Worm (Caenorhabditis elegans) whole organism, late embryonic: ENCODE measurements around the gene gcy-7.

Source experiments
- C08G9.2 ChIP-seq: sonication (generic microtip); optimal IDR thresholded peaks from 2 replicates; lab custom pipeline; 2016; ENCODE audit warnings: mild to moderate bottlenecking, missing genetic modification characterization, moderate library complexity, missing compliant biosample characterization
- C38D4.7 ChIP-seq: fragments of 200-800 bp; sonication (Bioruptor generic); optimal IDR thresholded peaks from 2 replicates; lab custom pipeline; 2018; ENCODE audit warnings: mild to moderate bottlenecking, missing genetic modification characterization, moderate library complexity, missing compliant biosample characterization
- T23F11.4 ChIP-seq: fragments of 200-800 bp; sonication (Bioruptor generic); optimal IDR thresholded peaks from 2 replicates; lab custom pipeline; 2018; ENCODE audit warnings: mild to moderate bottlenecking, missing genetic modification characterization, missing compliant biosample characterization
- ahr-1 ChIP-seq: sonication (generic microtip); optimal IDR thresholded peaks from 2 replicates; lab custom pipeline; 2016; ENCODE audit warnings: missing genetic modification characterization, missing compliant biosample characterization
- ama-1 ChIP-seq: fragments of 150-350 bp; optimal IDR thresholded peaks from 2 replicates; lab custom pipeline; 2014
- ceh-18 ChIP-seq: sonication (generic microtip); optimal IDR thresholded peaks from 2 replicates; lab custom pipeline; 2016; ENCODE audit warnings: missing genetic modification characterization, missing compliant biosample characterization
- ceh-22 ChIP-seq: sonication (generic microtip); optimal IDR thresholded peaks from 2 replicates; lab custom pipeline; 2017; ENCODE audit warnings: missing biosample characterization, missing genetic modification characterization
- ceh-30 ChIP-seq: fragments of 150-350 bp; optimal IDR thresholded peaks from 2 replicates; lab custom pipeline; 2014; ENCODE audit warnings: missing biosample characterization, missing genetic modification characterization
- ceh-45 ChIP-seq: fragments of 200-800 bp; sonication (Bioruptor generic); IDR thresholded peaks from 2 replicates; pipeline ENCODE4 v1.3.6; 2022; ENCODE audit warnings: missing genetic modification reagents, missing genetic modification characterization, missing compliant biosample characterization
- ceh-9 ChIP-seq: sonication (generic microtip); optimal IDR thresholded peaks from 2 replicates; lab custom pipeline; 2016; ENCODE audit warnings: mild to moderate bottlenecking, missing genetic modification characterization, inconsistent platforms, missing compliant biosample characterization
- dve-1 ChIP-seq: sonication (generic microtip); optimal IDR thresholded peaks from 2 replicates; lab custom pipeline; 2017; ENCODE audit warnings: antibody characterized with exemption, mild to moderate bottlenecking, missing genetic modification characterization, missing compliant biosample characterization
- fkh-10 ChIP-seq: fragments of 150-350 bp; optimal IDR thresholded peaks from 2 replicates; lab custom pipeline; 2014; ENCODE audit warnings: missing biosample characterization, missing genetic modification reagents, missing genetic modification characterization
- hlh-13 ChIP-seq: fragments of 200-800 bp; sonication (Bioruptor generic); optimal IDR thresholded peaks from 2 replicates; lab custom pipeline; 2018; ENCODE audit warnings: mild to moderate bottlenecking, missing genetic modification characterization, missing compliant biosample characterization
- lin-11 ChIP-seq: fragments of 200-800 bp; sonication (Bioruptor generic); optimal IDR thresholded peaks from 2 replicates; lab custom pipeline; 2018; ENCODE audit warnings: mild to moderate bottlenecking, missing genetic modification characterization, missing compliant biosample characterization
- madf-2 ChIP-seq: sonication (generic microtip); optimal IDR thresholded peaks from 2 replicates; lab custom pipeline; 2017; ENCODE audit warnings: missing genetic modification characterization, missing compliant biosample characterization
- nfya-1 ChIP-seq: sonication (generic microtip); optimal IDR thresholded peaks from 2 replicates; lab custom pipeline; 2017; ENCODE audit warnings: missing genetic modification characterization, mild to moderate bottlenecking, missing compliant biosample characterization, antibody characterized with exemption, moderate library complexity
- nhr-232 ChIP-seq: sonication (generic microtip); optimal IDR thresholded peaks from 2 replicates; lab custom pipeline; 2016; ENCODE audit warnings: missing genetic modification characterization, missing compliant biosample characterization
- pax-1 ChIP-seq: fragments of 150-350 bp; optimal IDR thresholded peaks from 2 replicates; lab custom pipeline; 2014; ENCODE audit warnings: missing biosample characterization, missing genetic modification characterization
- pha-2 ChIP-seq: sonication (generic microtip); optimal IDR thresholded peaks from 2 replicates; lab custom pipeline; 2017; ENCODE audit warnings: mild to moderate bottlenecking, missing genetic modification characterization, missing compliant biosample characterization
- pha-4 ChIP-seq: fragments of 150-350 bp; optimal IDR thresholded peaks from 2 replicates; lab custom pipeline; 2018; ENCODE audit warnings: missing biosample characterization, missing genetic modification reagents, missing genetic modification characterization
- pqm-1 ChIP-seq: sonication (generic microtip); optimal IDR thresholded peaks from 2 replicates; lab custom pipeline; 2016; ENCODE audit warnings: missing genetic modification characterization, missing compliant biosample characterization
- pros-1 ChIP-seq: fragments of 150-350 bp; optimal IDR thresholded peaks from 2 replicates; lab custom pipeline; 2014; ENCODE audit warnings: missing biosample characterization, missing genetic modification reagents, missing genetic modification characterization
- rnt-1 ChIP-seq: sonication (generic microtip); optimal IDR thresholded peaks from 2 replicates; lab custom pipeline; 2016; ENCODE audit warnings: missing genetic modification characterization, missing compliant biosample characterization
- sox-2 ChIP-seq: fragments of 200-800 bp; sonication (Bioruptor generic); IDR thresholded peaks from 2 replicates; pipeline ENCODE4 v1.3.6; 2022; ENCODE audit warnings: missing genetic modification reagents, missing genetic modification characterization, missing compliant biosample characterization
- ttx-3 ChIP-seq: sonication (generic microtip); optimal IDR thresholded peaks from 2 replicates; lab custom pipeline; 2016; ENCODE audit warnings: missing genetic modification reagents, missing genetic modification characterization, missing compliant biosample characterization
- unc-42 ChIP-seq: sonication (generic microtip); optimal IDR thresholded peaks from 2 replicates; lab custom pipeline; 2016; ENCODE audit warnings: missing genotype, missing genetic modification characterization, missing compliant biosample characterization
- zip-5 ChIP-seq: sonication (generic microtip); optimal IDR thresholded peaks from 2 replicates; lab custom pipeline; 2016; ENCODE audit warnings: missing genetic modification characterization, missing compliant biosample characterization
- ztf-16 ChIP-seq: sonication (generic microtip); optimal IDR thresholded peaks from 2 replicates; lab custom pipeline; 2017; ENCODE audit warnings: missing genetic modification characterization, missing compliant biosample characterization

gcy-7 gene

DNA sequence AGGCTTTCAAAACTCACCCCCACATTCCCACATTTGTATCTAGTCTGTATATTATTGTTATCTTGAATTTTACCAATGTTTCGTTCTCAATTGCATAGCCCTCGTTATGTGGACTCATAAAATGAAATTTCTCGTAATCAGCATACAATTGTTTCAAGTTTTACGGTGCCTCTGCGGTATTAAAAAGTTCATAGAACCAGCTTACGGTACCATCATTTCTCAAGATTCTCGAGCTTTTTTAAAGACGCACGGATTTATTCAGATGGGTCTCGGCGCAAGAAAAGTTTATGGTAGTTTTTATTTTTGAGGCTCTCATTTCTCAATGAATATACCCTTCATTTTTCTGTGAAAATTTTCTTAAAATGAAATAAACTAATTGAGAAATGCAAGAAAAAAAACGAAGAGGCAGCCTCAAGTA, 28.0 kb downstream of the gcy-7 start:
- TF ChIP-seq zip-5 (tag; lab: Kevin White, UChicago) (no peak), ceh-45 (GFP tag; lab: Robert Waterston, UW) (no peak), lin-11 (tag; lab: Kevin White, UChicago) (no peak), ttx-3 (tag; lab: Kevin White, UChicago) (no peak), hlh-13 (GFP tag; lab: Kevin White, UChicago) (no peak), unc-42 (tag; lab: Kevin White, UChicago) (no peak), rnt-1 (tag; lab: Kevin White, UChicago) (no peak), ama-1 (lab: Kevin White, UChicago) (no peak)
- TF ChIP-seq, all 69 proteins: peak for 0

ce11 chrV:8417271-8417670, 30.1 kb downstream of the gcy-7 start:
- no peak for TF ChIP-seq ceh-30 (tag; lab: Kevin White, UChicago)
- TF ChIP-seq ceh-45 (GFP tag; lab: Robert Waterston, UW), result no peak
- TF ChIP-seq nfya-1 (tag; lab: Kevin White, UChicago), result peak; percentile 54
- no peak for TF ChIP-seq madf-2
- TF ChIP-seq, all 69 proteins: peak for 1

- TF ChIP-seq pha-4 (tag; lab: Kevin White, UChicago), result no peak
- no peak for TF ChIP-seq ceh-18 (tag; lab: Kevin White, UChicago)
- TF ChIP-seq ama-1 (lab: Kevin White, UChicago), result no peak
- no peak for TF ChIP-seq ceh-22 (tag; lab: Kevin White, UChicago)
- TF ChIP-seq pha-2, result no peak
- TF ChIP-seq ahr-1 (tag; lab: Kevin White, UChicago), result no peak
- no peak for TF ChIP-seq dve-1 (tag; lab: Kevin White, UChicago)
- no peak for TF ChIP-seq pqm-1 (tag; lab: Kevin White, UChicago)
- TF ChIP-seq zip-5 (tag; lab: Kevin White, UChicago), result no peak
- TF ChIP-seq C38D4.7, result no peak
- TF ChIP-seq nhr-232 (tag; lab: Kevin White, UChicago), result no peak
Measured at ce11 chrV:8424840-8425814, 38.0 kb downstream of the gcy-7 start.

DNA sequence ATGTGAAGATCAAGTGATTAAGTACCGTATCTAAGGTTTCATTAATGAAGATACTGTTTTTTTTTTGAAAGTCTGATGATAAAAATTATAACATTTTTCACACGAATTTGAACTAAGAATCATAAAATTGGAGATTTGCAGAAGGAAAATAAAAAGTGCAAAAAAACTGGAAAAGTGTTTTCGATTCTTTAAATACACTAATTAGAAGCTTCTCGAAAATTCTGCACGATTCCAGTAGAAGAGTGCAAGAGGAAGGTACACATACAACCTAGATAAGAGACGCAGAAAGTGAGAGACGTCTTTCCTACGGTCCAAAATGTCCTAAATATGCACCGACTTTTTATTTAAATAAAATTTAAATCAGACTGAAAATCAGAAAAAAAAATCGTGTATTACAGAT, 39.1 kb downstream of the gcy-7 start:
- TF ChIP-seq sox-2 (GFP tag; lab: Robert Waterston, UW) (no peak), ceh-9 (tag; lab: Kevin White, UChicago) (no peak), pros-1 (tag; lab: Kevin White, UChicago) (no peak), pax-1 (tag; lab: Kevin White, UChicago) (no peak)

ce11 chrV:8426741-8427457, 39.7 kb downstream of the gcy-7 start:
- TF ChIP-seq fkh-10 (GFP tag; lab: Kevin White, UChicago) (no peak), T23F11.4 (no peak), pha-2 (no peak), C08G9.2 (tag; lab: Kevin White, UChicago) (no peak), ztf-16 (tag; lab: Kevin White, UChicago) (no peak)
